Worm (Caenorhabditis elegans): ENCODE measurements around the gene C34C6.10.

Gene C34C6.10

DNA sequence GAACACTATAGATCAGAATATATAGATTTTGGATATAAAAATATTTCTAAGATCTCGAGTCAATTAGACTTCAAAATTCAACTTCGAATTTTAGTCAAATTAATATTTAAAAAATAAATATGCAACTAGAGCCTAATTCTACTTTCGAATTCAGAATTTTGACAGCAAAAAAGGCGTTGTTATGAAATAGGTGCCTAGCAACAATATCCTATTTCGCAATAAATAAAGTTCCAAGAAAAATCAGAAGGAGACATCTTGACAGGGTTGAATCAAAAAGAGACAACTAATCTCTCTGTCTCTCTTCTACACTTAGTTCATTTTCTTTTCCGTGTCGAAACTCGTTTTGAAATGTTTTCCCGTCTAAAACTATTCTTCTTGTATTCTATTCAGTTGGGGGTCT is 20.3 kb downstream of the C34C6.10 start:
- TF ChIP-seq nhr-28 (tag; optimal IDR thresholded peaks at IDR 0.05): no peak
- no peak for TF ChIP-seq ceh-43 (GFP tag; optimal IDR thresholded peaks at IDR 0.05)
- TF ChIP-seq nhr-237 (tag; optimal IDR thresholded peaks at IDR 0.05): no peak
- no peak for TF ChIP-seq zip-8 (tag; optimal IDR thresholded peaks at IDR 0.05)
- no peak for TF ChIP-seq ham-2 (GFP tag; optimal IDR thresholded peaks at IDR 0.05)
- TF ChIP-seq sptf-1 (tag; optimal IDR thresholded peaks at IDR 0.05): no peak
- no peak for TF ChIP-seq unc-62 (GFP tag; optimal IDR thresholded peaks at IDR 0.05)
- TF ChIP-seq blmp-1 (tag; optimal IDR thresholded peaks at IDR 0.05): no peak
- no peak for TF ChIP-seq lin-32 (GFP tag; optimal IDR thresholded peaks at IDR 0.05)
- no peak for TF ChIP-seq ceh-83 (GFP tag; optimal IDR thresholded peaks at IDR 0.05)
- no peak for TF ChIP-seq unc-39 (tag; optimal IDR thresholded peaks at IDR 0.05)
- TF ChIP-seq nhr-2 (tag; optimal IDR thresholded peaks at IDR 0.05): no peak
- no peak for TF ChIP-seq mab-5 (tag; optimal IDR thresholded peaks at IDR 0.05)

DNA sequence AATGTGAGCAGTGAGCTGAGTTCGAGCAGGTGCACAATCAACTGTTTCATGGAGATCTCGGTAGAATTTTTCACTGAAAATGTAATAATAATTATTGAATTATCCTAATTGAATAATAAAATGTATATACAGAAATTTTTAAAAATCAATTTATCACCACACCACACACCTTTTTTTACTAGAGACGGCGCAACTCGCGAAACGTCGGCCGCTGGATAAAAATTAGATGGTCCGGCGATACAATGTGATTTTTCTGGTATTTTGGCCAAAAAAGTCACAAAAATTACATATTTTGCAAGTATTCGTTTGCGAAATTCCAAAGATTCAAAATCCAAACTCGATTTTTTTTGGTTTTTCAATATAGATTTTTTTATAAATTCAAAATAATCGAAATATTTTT is 24.8 kb downstream of the C34C6.10 start:
- TF ChIP-seq mls-2 (tag; optimal IDR thresholded peaks at IDR 0.05): no peak
- no peak for TF ChIP-seq elt-3 (tag; optimal IDR thresholded peaks at IDR 0.05)
- no peak for TF ChIP-seq ceh-39 (tag; optimal IDR thresholded peaks at IDR 0.05)
- no peak for TF ChIP-seq sptf-1 (tag; optimal IDR thresholded peaks at IDR 0.05)
- no peak for TF ChIP-seq unc-39 (tag; optimal IDR thresholded peaks at IDR 0.05)
- TF ChIP-seq M03D4.4 (tag; optimal IDR thresholded peaks at IDR 0.05): no peak
- TF ChIP-seq lin-32 (GFP tag; optimal IDR thresholded peaks at IDR 0.05): no peak
- no peak for TF ChIP-seq mep-1 (tag; optimal IDR thresholded peaks at IDR 0.05)
- no peak for TF ChIP-seq ces-1 (GFP tag; optimal IDR thresholded peaks at IDR 0.05)

DNA sequence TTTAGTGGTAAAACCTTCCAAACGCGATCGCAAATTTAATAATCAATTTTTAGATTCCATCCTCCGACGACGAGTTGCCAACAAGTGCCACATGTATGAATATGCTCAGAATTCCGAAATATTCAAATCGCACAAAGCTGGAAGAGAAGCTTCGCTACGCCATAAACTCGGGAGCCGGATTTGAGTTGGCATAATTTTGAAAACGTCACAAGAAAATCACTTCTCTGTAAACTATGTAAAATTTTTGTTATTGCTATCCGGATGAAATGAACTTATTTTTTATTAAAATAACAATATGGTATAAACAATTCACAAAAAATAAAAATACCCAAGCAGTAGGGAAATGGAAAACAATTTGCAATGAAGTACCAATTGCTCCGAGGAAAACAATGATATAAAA is 26.8 kb downstream of the C34C6.10 start:
- TF ChIP-seq ces-1 (GFP tag; optimal IDR thresholded peaks at IDR 0.05): no peak
- no peak for TF ChIP-seq ceh-43 (GFP tag; optimal IDR thresholded peaks at IDR 0.05)
- no peak for TF ChIP-seq unc-120 (tag; optimal IDR thresholded peaks at IDR 0.05; ENCODE audit: poor library complexity, severe bottlenecking)
- TF ChIP-seq ceh-39 (tag; optimal IDR thresholded peaks at IDR 0.05): no peak
- no peak for TF ChIP-seq hlh-1 (tag; optimal IDR thresholded peaks at IDR 0.05)
- no peak for TF ChIP-seq lsy-2 (tag; optimal IDR thresholded peaks at IDR 0.05)
- no peak for TF ChIP-seq ham-2 (GFP tag; optimal IDR thresholded peaks at IDR 0.05)
- no peak for TF ChIP-seq lin-32 (GFP tag; optimal IDR thresholded peaks at IDR 0.05)
- TF ChIP-seq snpc-4 (tag; optimal IDR thresholded peaks at IDR 0.05): no peak
- TF ChIP-seq tbx-8 (GFP tag; optimal IDR thresholded peaks at IDR 0.05): no peak
- TF ChIP-seq lin-13 (tag; optimal IDR thresholded peaks at IDR 0.05): no peak
- TF ChIP-seq nhr-2 (tag; optimal IDR thresholded peaks at IDR 0.05): no peak
- no peak for TF ChIP-seq ceh-83 (GFP tag; optimal IDR thresholded peaks at IDR 0.05)

DNA sequence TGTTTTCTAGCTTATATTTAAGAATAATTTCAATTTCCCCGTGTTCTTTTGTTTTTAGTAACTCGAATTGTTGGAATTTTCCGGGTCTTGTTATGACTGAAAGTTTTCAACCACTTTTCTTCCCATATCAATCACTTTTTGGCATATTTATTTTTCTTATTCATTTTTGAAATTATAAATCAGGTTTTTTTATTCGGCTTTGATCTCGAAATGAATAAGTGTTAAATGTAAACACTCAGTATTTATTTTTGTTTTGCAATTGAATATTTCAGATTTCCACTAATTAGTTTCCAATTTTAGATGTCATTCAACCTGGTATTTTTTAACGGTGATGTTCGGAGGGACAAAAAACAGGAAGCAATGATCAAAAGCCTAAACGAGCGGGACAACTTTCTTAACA is 31.1 kb downstream of the C34C6.10 start, which contains the start of gene etc-1:
Gene etc-1 (plus strand): TSS at position 301 of the 400 bp plus-strand sequence.
- no peak for TF ChIP-seq bed-3 (GFP tag; optimal IDR thresholded peaks at IDR 0.05)
- TF ChIP-seq blmp-1 (tag; optimal IDR thresholded peaks at IDR 0.05): no peak
- no peak for TF ChIP-seq sptf-1 (tag; optimal IDR thresholded peaks at IDR 0.05)
- no peak for TF ChIP-seq zip-8 (tag; optimal IDR thresholded peaks at IDR 0.05)
- TF ChIP-seq flh-1 (GFP tag; optimal IDR thresholded peaks at IDR 0.05): no peak
- TF ChIP-seq ceh-43 (GFP tag; optimal IDR thresholded peaks at IDR 0.05): no peak
- TF ChIP-seq ceh-83 (GFP tag; optimal IDR thresholded peaks at IDR 0.05): no peak
- TF ChIP-seq nhr-2 (tag; optimal IDR thresholded peaks at IDR 0.05): no peak
- TF ChIP-seq lsy-2 (tag; optimal IDR thresholded peaks at IDR 0.05): no peak
- TF ChIP-seq lin-13 (tag; optimal IDR thresholded peaks at IDR 0.05): no peak

DNA sequence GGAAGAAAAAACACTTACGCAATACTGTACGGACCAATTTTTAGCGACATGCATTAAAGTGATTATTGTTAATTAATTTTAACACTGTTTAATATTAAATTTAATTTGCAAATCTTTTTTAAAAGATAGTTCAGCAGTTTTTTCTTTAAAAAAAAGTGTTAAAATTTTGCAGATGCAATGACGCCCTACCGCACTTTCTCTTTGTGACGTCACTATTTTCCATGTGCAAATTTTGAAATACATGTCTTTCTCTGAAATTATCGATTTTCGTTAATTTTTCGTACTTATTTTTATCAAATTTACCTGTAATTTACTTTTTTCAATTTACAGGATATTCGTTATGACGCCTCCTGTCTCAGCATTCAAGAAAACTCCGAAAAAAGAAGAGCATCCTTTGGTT is 34.1 kb downstream of the C34C6.10 start, which contains the start of the genes piga-1 and eif-2Bepsilon:
Gene piga-1 (minus strand): TSS at position 174 of the 400 bp plus-strand sequence.
Gene eif-2Bepsilon (plus strand): TSS at position 331 of the 400 bp plus-strand sequence.
- TF ChIP-seq unc-120 (tag; optimal IDR thresholded peaks at IDR 0.05; ENCODE audit: poor library complexity, severe bottlenecking): no peak
- TF ChIP-seq ztf-11 (tag; optimal IDR thresholded peaks at IDR 0.05): no peak
- TF ChIP-seq mab-5 (tag; optimal IDR thresholded peaks at IDR 0.05): no peak
- no peak for TF ChIP-seq cnd-1 (tag; optimal IDR thresholded peaks at IDR 0.05)
- TF ChIP-seq elt-3 (tag; optimal IDR thresholded peaks at IDR 0.05): no peak
- TF ChIP-seq zip-8 (tag; optimal IDR thresholded peaks at IDR 0.05): peak; percentile 56

DNA sequence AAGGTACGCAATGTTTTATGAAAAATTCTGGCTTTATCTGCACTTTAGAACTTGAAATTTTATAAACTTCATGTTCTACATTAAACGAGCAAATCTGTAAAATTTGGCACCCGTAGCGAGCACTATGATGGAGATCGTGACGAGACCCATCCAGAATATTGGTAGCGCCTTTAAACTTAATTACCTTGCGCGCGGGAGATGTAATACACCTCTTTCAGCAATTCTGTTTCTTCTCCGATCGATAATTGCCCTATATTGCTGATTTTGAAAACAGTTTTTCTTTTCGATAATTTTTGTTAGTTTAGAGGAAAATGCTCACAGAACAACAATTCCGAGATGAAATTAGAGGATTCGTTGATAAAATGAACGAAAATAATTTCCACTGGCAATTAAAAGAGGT is 36.8 kb downstream of the C34C6.10 start, which contains the start of gene atg-10:
Gene atg-10 (plus strand): TSS at position 301 of the 400 bp plus-strand sequence.
- TF ChIP-seq pha-4 (tag; optimal IDR thresholded peaks at IDR 0.05): no peak
- no peak for TF ChIP-seq lin-13 (tag; optimal IDR thresholded peaks at IDR 0.05)
- TF ChIP-seq drap-1 (GFP tag; optimal IDR thresholded peaks at IDR 0.05): no peak
- TF ChIP-seq mab-5 (tag; optimal IDR thresholded peaks at IDR 0.05): no peak
- no peak for TF ChIP-seq lin-32 (GFP tag; optimal IDR thresholded peaks at IDR 0.05)
- TF ChIP-seq nhr-76 (tag; optimal IDR thresholded peaks at IDR 0.05): no peak
- no peak for TF ChIP-seq nhr-2 (tag; optimal IDR thresholded peaks at IDR 0.05)
- no peak for TF ChIP-seq sem-2 (GFP tag; optimal IDR thresholded peaks at IDR 0.05)
- no peak for TF ChIP-seq lsy-2 (tag; optimal IDR thresholded peaks at IDR 0.05)
- no peak for TF ChIP-seq snpc-4 (tag; optimal IDR thresholded peaks at IDR 0.05)
- TF ChIP-seq ztf-11 (tag; optimal IDR thresholded peaks at IDR 0.05): no peak
- TF ChIP-seq ham-2 (GFP tag; optimal IDR thresholded peaks at IDR 0.05): no peak
